Fruit fly (Drosophila melanogaster): ENCODE results near the gene CG7110.

The CG7110 gene

dm6 chr2L:13394903-13395302 is 3.9 kb upstream of the CG7110 start, which contains the start of gene RpL24 (continued):
- peak; percentile 36; the same call in 2 of the 3 replicates for TF ChIP-seq croc (GFP tag; conservative IDR thresholded peaks at IDR 0.05)
- TF ChIP-seq CG15601 (tag; optimal IDR thresholded peaks at IDR 0.05) = peak; percentile 84
- peak; percentile 94 for TF ChIP-seq Vsx1 (GFP tag; optimal IDR thresholded peaks at IDR 0.05)
- TF ChIP-seq crp (GFP tag; optimal IDR thresholded peaks at IDR 0.05) = peak in 1 of 2 experiments; percentile 63
- TF ChIP-seq CG14050 (GFP tag; IDR thresholded peaks at IDR 0.05) = peak; percentile 85
- TF ChIP-seq BEAF-32 (GFP tag; optimal IDR thresholded peaks at IDR 0.05) = peak; percentile 36
- TF ChIP-seq unc-4 (GFP tag; IDR thresholded peaks at IDR 0.05; ENCODE audit: partially characterized antibody) = no peak
- peak; percentile 92 for TF ChIP-seq CG17359 (tag; optimal IDR thresholded peaks at IDR 0.05)
- no peak for TF ChIP-seq fru (optimal IDR thresholded peaks at IDR 0.05)
- TF ChIP-seq row (GFP tag; IDR thresholded peaks at IDR 0.05) = peak; percentile 68
- no peak for TF ChIP-seq corto (GFP tag; optimal IDR thresholded peaks at IDR 0.05)
- TF ChIP-seq sd (tag; optimal IDR thresholded peaks at IDR 0.05) = no peak
- peak; percentile 88 for TF ChIP-seq CG11247 (GFP tag; IDR thresholded peaks at IDR 0.05)
- TF ChIP-seq CG1792 (GFP tag; optimal IDR thresholded peaks at IDR 0.05) = peak; percentile 80
- TF ChIP-seq CG1024 (GFP tag; IDR thresholded peaks at IDR 0.05) = peak; percentile 77
- peak; percentile 78 for TF ChIP-seq CG10366 (GFP tag; IDR thresholded peaks at IDR 0.05)
- peak; percentile 68; the same call in 2 of the 3 replicates for TF ChIP-seq C15 (GFP tag; IDR thresholded peaks at IDR 0.05)
- TF ChIP-seq CG17186 (GFP tag; optimal IDR thresholded peaks at IDR 0.05) = peak; percentile 99
- 0 out of 3 replicates have a peak, but pooled peaks have one; percentile 11 for TF ChIP-seq Opbp (GFP tag; IDR thresholded peaks at IDR 0.05; ENCODE audit: partially characterized antibody)
- TF ChIP-seq ac (GFP tag; optimal IDR thresholded peaks at IDR 0.05) = peak; percentile 92
- TF ChIP-seq CG7963 (GFP tag; IDR thresholded peaks at IDR 0.05; ENCODE audit: partially characterized antibody) = no peak
- TF ChIP-seq CG31388 (GFP tag; optimal IDR thresholded peaks at IDR 0.05) = peak; percentile 39
- TF ChIP-seq dan (GFP tag; IDR thresholded peaks at IDR 0.05) = no peak
- peak; percentile 40; the same call in 1 of the 2 replicates for TF ChIP-seq Ravus (GFP tag; IDR thresholded peaks at IDR 0.05)
- TF ChIP-seq CG6175 (GFP tag; IDR thresholded peaks at IDR 0.05) = peak; percentile 84; the same call in 2 of the 3 replicates
- TF ChIP-seq rib (GFP tag; IDR thresholded peaks at IDR 0.05) = peak; percentile 84
- TF ChIP-seq CG15696 (tag; optimal IDR thresholded peaks at IDR 0.05) = peak; percentile 50
- TF ChIP-seq CG32532 (GFP tag; IDR thresholded peaks at IDR 0.05) = peak; percentile 94
- peak; percentile 63 for TF ChIP-seq CG18476 (GFP tag; optimal IDR thresholded peaks at IDR 0.05)
- TF ChIP-seq CG12299 (tag; optimal IDR thresholded peaks at IDR 0.05) = peak; percentile 84
- peak; percentile 90 for TF ChIP-seq Hsf (GFP tag; optimal IDR thresholded peaks at IDR 0.05)
- TF ChIP-seq CG13624 (GFP tag; optimal IDR thresholded peaks at IDR 0.05) = peak; percentile 92
- TF ChIP-seq al (GFP tag; IDR thresholded peaks at IDR 0.05) = peak; percentile 56
- TF ChIP-seq ems (GFP tag; optimal IDR thresholded peaks at IDR 0.05) = peak; percentile 87
- peak; percentile 56 for TF ChIP-seq CG7786 (GFP tag; optimal IDR thresholded peaks at IDR 0.05)
- TF ChIP-seq Spps (tag; optimal IDR thresholded peaks at IDR 0.05) = peak; percentile 79
- TF ChIP-seq Ets97D (GFP tag; optimal IDR thresholded peaks at IDR 0.05) = peak; percentile 99
- TF ChIP-seq CG11504 (tag; optimal IDR thresholded peaks at IDR 0.05) = peak; percentile 82
- TF ChIP-seq otp (GFP tag; IDR thresholded peaks at IDR 0.05) = peak; percentile 95
- TF ChIP-seq CG3407 (GFP tag; optimal IDR thresholded peaks at IDR 0.05) = peak; percentile 90
- TF ChIP-seq Hey (tag; optimal IDR thresholded peaks at IDR 0.05) = peak; percentile 85
- TF ChIP-seq CG17385 (GFP tag; optimal IDR thresholded peaks at IDR 0.05) = peak; percentile 91
- TF ChIP-seq ash1 (GFP tag; optimal IDR thresholded peaks at IDR 0.05) = peak; percentile 94
- peak; percentile 53; the same call in 1 of the 3 replicates for TF ChIP-seq B-H1 (GFP tag; IDR thresholded peaks at IDR 0.05)
- peak; percentile 69 for TF ChIP-seq CG4820 (GFP tag; optimal IDR thresholded peaks at IDR 0.05)
- TF ChIP-seq tap (tag; optimal IDR thresholded peaks at IDR 0.05) = peak; percentile 77
- TF ChIP-seq nerfin-2 (GFP tag; IDR thresholded peaks at IDR 0.05; ENCODE audit: partially characterized antibody) = no peak
- TF ChIP-seq cwo (GFP tag; optimal IDR thresholded peaks at IDR 0.05) = peak; percentile 77
- no peak for TF ChIP-seq amos (GFP tag; IDR thresholded peaks at IDR 0.05; ENCODE audit: partially characterized antibody)
- TF ChIP-seq Neu2 (GFP tag; optimal IDR thresholded peaks at IDR 0.05; ENCODE audit: borderline replicate concordance) = no peak
